Fruit fly (Drosophila melanogaster) whole organism: ENCODE results near the gene CG6295.

Source experiments
- Dll ChIP-seq: fragments of >200 bp; optimal IDR thresholded peaks from 2 replicates; lab custom pipeline; 2017
- EcR ChIP-seq, 2 experiments: fragments of >200 bp; optimal IDR thresholded peaks; 2 replicates each; lab custom pipeline; 2017; ENCODE audit warnings: missing biosample characterization in 2 of 2, missing genetic modification characterization in 2 of 2, missing genetic modification reagents in 2 of 2
- pan ChIP-seq: fragments of >200 bp; optimal IDR thresholded peaks from 2 replicates; lab custom pipeline; 2017
- psq ChIP-seq: fragments of >200 bp; optimal IDR thresholded peaks from 2 replicates; lab custom pipeline; 2017
- usp ChIP-seq: fragments of >200 bp; optimal IDR thresholded peaks from 2 replicates; lab custom pipeline; 2017; ENCODE audit warnings: missing biosample characterization, missing genetic modification characterization, mixed read lengths

dm6 chr3R:27048561-27049270 lies 41.9 kb upstream of the CG6295 start, which contains the start of gene TwdlT:
- TF ChIP-seq Dll (lab: Kevin White, UChicago) (no peak), EcR (GFP tag; optimal IDR thresholded peaks at IDR 0.05; lab: Kevin White, UChicago) (no peak), psq (no peak), usp (GFP tag; lab: Kevin White, UChicago) (no peak), pan (lab: Kevin White, UChicago) (no peak)
